Worm (Caenorhabditis elegans) whole organism, late embryonic: ENCODE measurements around the gene F26D11.2.

ENCODE experiments used
- T23F11.4 ChIP-seq: fragments of 200-800 bp; sonication (Bioruptor generic); optimal IDR thresholded peaks from 2 replicates; lab custom pipeline; 2018; ENCODE audit warnings: mild to moderate bottlenecking, missing genetic modification characterization, missing compliant biosample characterization
- ceh-14 ChIP-seq: sonication (generic microtip); optimal IDR thresholded peaks from 2 replicates; lab custom pipeline; 2016; ENCODE audit warnings: missing genotype, missing genetic modification characterization, missing compliant biosample characterization
- ceh-2 ChIP-seq: sonication (generic microtip); optimal IDR thresholded peaks from 2 replicates; lab custom pipeline; 2016; ENCODE audit warnings: missing genotype, missing genetic modification characterization, missing compliant biosample characterization
- ceh-9 ChIP-seq: sonication (generic microtip); optimal IDR thresholded peaks from 2 replicates; lab custom pipeline; 2016; ENCODE audit warnings: mild to moderate bottlenecking, missing genetic modification characterization, inconsistent platforms, missing compliant biosample characterization
- elt-2 ChIP-seq: sonication (generic microtip); optimal IDR thresholded peaks from 2 replicates; lab custom pipeline; 2016; ENCODE audit warnings: missing genetic modification reagents, missing genetic modification characterization, missing compliant biosample characterization
- pag-3 ChIP-seq: sonication (generic microtip); optimal IDR thresholded peaks from 2 replicates; lab custom pipeline; 2016; ENCODE audit warnings: missing compliant biosample characterization, missing genetic modification characterization, borderline replicate concordance
- tbx-2 ChIP-seq: sonication (generic microtip); optimal IDR thresholded peaks from 2 replicates; lab custom pipeline; 2016; ENCODE audit warnings: missing genetic modification characterization, missing compliant biosample characterization
- unc-42 ChIP-seq: sonication (generic microtip); optimal IDR thresholded peaks from 2 replicates; lab custom pipeline; 2016; ENCODE audit warnings: missing genotype, missing genetic modification characterization, missing compliant biosample characterization

DNA sequence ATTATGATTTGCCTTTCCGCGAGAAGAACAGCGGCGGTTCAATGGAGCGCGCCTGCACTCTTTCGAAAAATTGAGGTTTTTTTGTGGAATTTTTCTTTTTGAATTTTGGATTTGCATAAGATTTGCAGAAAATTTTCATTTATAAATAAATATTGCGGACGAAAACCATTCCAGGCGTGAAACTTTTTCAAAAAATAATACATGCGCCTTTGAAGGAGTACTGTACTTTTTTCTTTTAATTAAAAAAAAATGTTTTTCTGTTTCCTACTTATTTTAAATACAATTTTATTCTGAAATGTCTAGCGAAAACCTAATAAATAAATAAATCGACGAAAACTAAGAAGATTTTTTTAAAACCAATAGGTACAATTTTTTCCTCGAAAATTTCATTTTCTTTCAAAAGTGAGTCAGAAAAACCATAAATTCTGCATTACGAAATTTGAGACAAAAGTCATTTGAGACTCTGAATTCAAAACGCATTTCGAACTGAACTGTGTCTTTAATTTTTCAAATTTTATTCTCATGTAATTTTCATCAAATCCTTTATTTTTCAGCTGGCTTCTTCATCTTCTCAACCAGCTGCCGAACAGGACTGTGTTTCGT is 22.0 kb downstream of the F26D11.2 start, which contains the start of gene F26D11.1:
- no peak for TF ChIP-seq pag-3 (tag; lab: Kevin White, UChicago)
- TF ChIP-seq ceh-9 (tag; lab: Kevin White, UChicago), result no peak
- no peak for TF ChIP-seq unc-42 (tag; lab: Kevin White, UChicago)
- no peak for TF ChIP-seq T23F11.4 (GFP tag; lab: Kevin White, UChicago)
- no peak for TF ChIP-seq ceh-14 (tag; lab: Kevin White, UChicago)
- no peak for TF ChIP-seq ceh-2 (tag; lab: Kevin White, UChicago)
- no peak for TF ChIP-seq elt-2 (tag; lab: Kevin White, UChicago)
- TF ChIP-seq tbx-2, result no peak
